Worm (Caenorhabditis elegans) whole organism, late embryonic: ENCODE data around the gene F59B2.3.

ENCODE experiments used
- C08G9.2 ChIP-seq: sonication (generic microtip); optimal IDR thresholded peaks from 2 replicates; lab custom pipeline; 2016; ENCODE audit warnings: mild to moderate bottlenecking, missing genetic modification characterization, moderate library complexity, missing compliant biosample characterization
- T23F11.4 ChIP-seq: fragments of 200-800 bp; sonication (Bioruptor generic); optimal IDR thresholded peaks from 2 replicates; lab custom pipeline; 2018; ENCODE audit warnings: mild to moderate bottlenecking, missing genetic modification characterization, missing compliant biosample characterization
- Y22D7AL.16 ChIP-seq: sonication (generic microtip); optimal IDR thresholded peaks from 2 replicates; lab custom pipeline; 2016; ENCODE audit warnings: missing genetic modification characterization, missing compliant biosample characterization
- ahr-1 ChIP-seq: sonication (generic microtip); optimal IDR thresholded peaks from 2 replicates; lab custom pipeline; 2016; ENCODE audit warnings: missing genetic modification characterization, missing compliant biosample characterization
- ama-1 ChIP-seq: fragments of 150-350 bp; optimal IDR thresholded peaks from 2 replicates; lab custom pipeline; 2014
- ceh-2 ChIP-seq: sonication (generic microtip); optimal IDR thresholded peaks from 2 replicates; lab custom pipeline; 2016; ENCODE audit warnings: missing genotype, missing genetic modification characterization, missing compliant biosample characterization
- ceh-24 ChIP-seq: sonication (generic microtip); optimal IDR thresholded peaks from 2 replicates; lab custom pipeline; 2016; ENCODE audit warnings: mild to moderate bottlenecking, missing genetic modification characterization, missing compliant biosample characterization
- ceh-30 ChIP-seq: fragments of 150-350 bp; optimal IDR thresholded peaks from 2 replicates; lab custom pipeline; 2014; ENCODE audit warnings: missing biosample characterization, missing genetic modification characterization
- ceh-34 ChIP-seq: sonication (generic microtip); optimal IDR thresholded peaks from 2 replicates; lab custom pipeline; 2016; ENCODE audit warnings: mild to moderate bottlenecking, missing genetic modification characterization, missing compliant biosample characterization
- ceh-45 ChIP-seq: fragments of 200-800 bp; sonication (Bioruptor generic); IDR thresholded peaks from 2 replicates; pipeline ENCODE4 v1.3.6; 2022; ENCODE audit warnings: missing genetic modification reagents, missing genetic modification characterization, missing compliant biosample characterization
- ceh-9 ChIP-seq: sonication (generic microtip); optimal IDR thresholded peaks from 2 replicates; lab custom pipeline; 2016; ENCODE audit warnings: mild to moderate bottlenecking, missing genetic modification characterization, inconsistent platforms, missing compliant biosample characterization
- che-1 ChIP-seq: sonication (generic microtip); optimal IDR thresholded peaks from 2 replicates; lab custom pipeline; 2016; ENCODE audit warnings: mild to moderate bottlenecking, missing genetic modification characterization, missing compliant biosample characterization
- dmd-4 ChIP-seq: sonication (generic microtip); optimal IDR thresholded peaks from 2 replicates; lab custom pipeline; 2016; ENCODE audit warnings: borderline replicate concordance, missing genetic modification characterization, missing compliant biosample characterization
- dve-1 ChIP-seq: sonication (generic microtip); optimal IDR thresholded peaks from 2 replicates; lab custom pipeline; 2017; ENCODE audit warnings: antibody characterized with exemption, mild to moderate bottlenecking, missing genetic modification characterization, missing compliant biosample characterization
- elt-2 ChIP-seq: sonication (generic microtip); optimal IDR thresholded peaks from 2 replicates; lab custom pipeline; 2016; ENCODE audit warnings: missing genetic modification reagents, missing genetic modification characterization, missing compliant biosample characterization
- eyg-1 ChIP-seq: sonication (generic microtip); optimal IDR thresholded peaks from 2 replicates; lab custom pipeline; 2016; ENCODE audit warnings: missing genotype, missing genetic modification characterization, missing compliant biosample characterization
- fax-1 ChIP-seq: sonication (generic microtip); optimal IDR thresholded peaks from 2 replicates; lab custom pipeline; 2016; ENCODE audit warnings: missing genotype, missing genetic modification characterization, missing compliant biosample characterization
- fkh-6 ChIP-seq: sonication (generic microtip); optimal IDR thresholded peaks from 2 replicates; lab custom pipeline; 2016; ENCODE audit warnings: missing genetic modification characterization, missing compliant biosample characterization
- gmeb-2 ChIP-seq: sonication (generic microtip); optimal IDR thresholded peaks from 2 replicates; lab custom pipeline; 2016; ENCODE audit warnings: missing genetic modification characterization, inconsistent platforms, missing compliant biosample characterization
- hlh-15 ChIP-seq: sonication (generic microtip); optimal IDR thresholded peaks from 2 replicates; lab custom pipeline; 2016; ENCODE audit warnings: missing genetic modification characterization, missing compliant biosample characterization
- hlh-8 ChIP-seq: sonication (generic microtip); optimal IDR thresholded peaks from 2 replicates; lab custom pipeline; 2016; ENCODE audit warnings: missing genotype, missing genetic modification characterization, missing compliant biosample characterization
- lin-11 ChIP-seq: fragments of 200-800 bp; sonication (Bioruptor generic); optimal IDR thresholded peaks from 2 replicates; lab custom pipeline; 2018; ENCODE audit warnings: mild to moderate bottlenecking, missing genetic modification characterization, missing compliant biosample characterization
- madf-2 ChIP-seq: sonication (generic microtip); optimal IDR thresholded peaks from 2 replicates; lab custom pipeline; 2017; ENCODE audit warnings: missing genetic modification characterization, missing compliant biosample characterization
- mec-3 ChIP-seq: sonication (generic microtip); optimal IDR thresholded peaks from 2 replicates; lab custom pipeline; 2016; ENCODE audit warnings: borderline replicate concordance, missing genetic modification characterization, missing compliant biosample characterization
- nhr-232 ChIP-seq: sonication (generic microtip); optimal IDR thresholded peaks from 2 replicates; lab custom pipeline; 2016; ENCODE audit warnings: missing genetic modification characterization, missing compliant biosample characterization
- pat-9 ChIP-seq: fragments of 200-800 bp; sonication (Bioruptor generic); optimal IDR thresholded peaks from 2 replicates; lab custom pipeline; 2018; ENCODE audit warnings: mild to moderate bottlenecking, missing genetic modification characterization, moderate library complexity, missing compliant biosample characterization
- pqm-1 ChIP-seq: sonication (generic microtip); optimal IDR thresholded peaks from 2 replicates; lab custom pipeline; 2016; ENCODE audit warnings: missing genetic modification characterization, missing compliant biosample characterization
- pros-1 ChIP-seq: fragments of 150-350 bp; optimal IDR thresholded peaks from 2 replicates; lab custom pipeline; 2014; ENCODE audit warnings: missing biosample characterization, missing genetic modification reagents, missing genetic modification characterization
- rnt-1 ChIP-seq: sonication (generic microtip); optimal IDR thresholded peaks from 2 replicates; lab custom pipeline; 2016; ENCODE audit warnings: missing genetic modification characterization, missing compliant biosample characterization
- sox-4 ChIP-seq: sonication (generic microtip); optimal IDR thresholded peaks from 2 replicates; lab custom pipeline; 2017; ENCODE audit warnings: mild to moderate bottlenecking, missing genetic modification characterization, inconsistent platforms, missing compliant biosample characterization
- syd-9 ChIP-seq: sonication (generic microtip); optimal IDR thresholded peaks from 2 replicates; lab custom pipeline; 2016; ENCODE audit warnings: mild to moderate bottlenecking, missing genetic modification characterization, moderate library complexity, missing compliant biosample characterization
- tbx-2 ChIP-seq: sonication (generic microtip); optimal IDR thresholded peaks from 2 replicates; lab custom pipeline; 2016; ENCODE audit warnings: missing genetic modification characterization, missing compliant biosample characterization
- ttx-3 ChIP-seq: sonication (generic microtip); optimal IDR thresholded peaks from 2 replicates; lab custom pipeline; 2016; ENCODE audit warnings: missing genetic modification reagents, missing genetic modification characterization, missing compliant biosample characterization
- unc-42 ChIP-seq: sonication (generic microtip); optimal IDR thresholded peaks from 2 replicates; lab custom pipeline; 2016; ENCODE audit warnings: missing genotype, missing genetic modification characterization, missing compliant biosample characterization
- unc-55 ChIP-seq: sonication (generic microtip); optimal IDR thresholded peaks from 2 replicates; lab custom pipeline; 2017; ENCODE audit warnings: missing biosample characterization, missing genetic modification reagents, missing genetic modification characterization
- unc-86 ChIP-seq: sonication (generic microtip); optimal IDR thresholded peaks from 2 replicates; lab custom pipeline; 2016; ENCODE audit warnings: missing genetic modification characterization, missing compliant biosample characterization

Gene F59B2.3

ce11 chrIII:8980892-8981291, 18.7 kb downstream of the F59B2.3 start:
- no peak for TF ChIP-seq unc-86
- TF ChIP-seq nhr-232 (tag; lab: Kevin White, UChicago), result no peak
- no peak for TF ChIP-seq madf-2 (tag; lab: Kevin White, UChicago)
- TF ChIP-seq hlh-8 (tag; lab: Kevin White, UChicago), result no peak
- no peak for TF ChIP-seq gmeb-2 (tag; lab: Kevin White, UChicago)
- TF ChIP-seq sox-4 (tag; lab: Kevin White, UChicago), result no peak
- TF ChIP-seq dmd-4 (tag; lab: Kevin White, UChicago), result no peak
- TF ChIP-seq ceh-9, result no peak
- no peak for TF ChIP-seq syd-9 (tag; lab: Kevin White, UChicago)
- TF ChIP-seq fax-1 (tag; lab: Kevin White, UChicago), result no peak
- TF ChIP-seq ceh-30, result no peak
- TF ChIP-seq rnt-1 (tag; lab: Kevin White, UChicago), result no peak
- no peak for TF ChIP-seq hlh-15 (tag; lab: Kevin White, UChicago)
- TF ChIP-seq ceh-45 (GFP tag; lab: Robert Waterston, UW), result no peak
- TF ChIP-seq ceh-2 (tag; lab: Kevin White, UChicago), result no peak
- no peak for TF ChIP-seq pqm-1
- no peak for TF ChIP-seq mec-3 (tag; lab: Kevin White, UChicago)
- TF ChIP-seq ceh-24 (tag; lab: Kevin White, UChicago), result no peak
- no peak for TF ChIP-seq C08G9.2 (tag; lab: Kevin White, UChicago)
- no peak for TF ChIP-seq ama-1 (lab: Kevin White, UChicago)

ce11 chrIII:8978512-8979352, 20.8 kb downstream of the F59B2.3 start:
- TF ChIP-seq ceh-34 (tag; lab: Kevin White, UChicago) (no peak), Y22D7AL.16 (tag; lab: Kevin White, UChicago) (no peak), pat-9 (tag; lab: Kevin White, UChicago) (no peak), C08G9.2 (tag; lab: Kevin White, UChicago) (no peak), nhr-232 (tag; lab: Kevin White, UChicago) (no peak), ttx-3 (tag; lab: Kevin White, UChicago) (no peak), unc-42 (no peak), ahr-1 (tag; lab: Kevin White, UChicago) (no peak), fkh-6 (no peak)

- TF ChIP-seq pros-1 (tag; lab: Kevin White, UChicago) (no peak), ceh-30 (no peak), pat-9 (tag; lab: Kevin White, UChicago) (no peak), tbx-2 (no peak), elt-2 (tag; lab: Kevin White, UChicago) (no peak), dve-1 (tag; lab: Kevin White, UChicago) (no peak), eyg-1 (tag; lab: Kevin White, UChicago) (no peak)
These were observed 24.7 kb downstream of the F59B2.3 start for ce11 chrIII:8974835-8975234.

ce11 chrIII:8973826-8974225, 25.7 kb downstream of the F59B2.3 start, which contains the start of gene R08D7.5:
R08D7.5 (plus strand) TSS chrIII:8974126.
- no peak for TF ChIP-seq unc-55 (GFP tag; lab: Kevin White, UChicago)
- TF ChIP-seq lin-11, result no peak
- no peak for TF ChIP-seq hlh-15 (tag; lab: Kevin White, UChicago)
- no peak for TF ChIP-seq T23F11.4
- TF ChIP-seq che-1 (tag; lab: Kevin White, UChicago), result no peak
- TF ChIP-seq fkh-6, result no peak
- TF ChIP-seq, all 69 proteins: peak for 0
